Worm (Caenorhabditis elegans) whole organism, L3 larva: ENCODE measurements around the gene T16G12.12.
A peak's percentile ranks its signal among the peaks of the same experiment; 100 is the strongest.

Source experiments
- ZK546.5 ChIP-seq: sonication (generic microtip); optimal IDR thresholded peaks from 2 replicates; lab custom pipeline; 2017; ENCODE audit warnings: missing biosample characterization, missing genetic modification characterization
- aly-2 ChIP-seq: fragments of 150-350 bp; optimal IDR thresholded peaks from 2 replicates; lab custom pipeline; 2014; ENCODE audit warnings: missing biosample characterization, missing genetic modification characterization
- ama-1 ChIP-seq: fragments of 150-350 bp; optimal IDR thresholded peaks from 2 replicates; lab custom pipeline; 2018
- ceh-16 ChIP-seq: sonication (generic microtip); optimal IDR thresholded peaks from 2 replicates; lab custom pipeline; 2017; ENCODE audit warnings: missing biosample characterization, missing genetic modification characterization
- ceh-28 ChIP-seq: fragments of 150-350 bp; optimal IDR thresholded peaks from 2 replicates; lab custom pipeline; 2014; ENCODE audit warnings: missing biosample characterization, missing genetic modification reagents, missing genetic modification characterization
- ceh-82 ChIP-seq: fragments of 150-350 bp; optimal IDR thresholded peaks from 2 replicates; lab custom pipeline; 2014; ENCODE audit warnings: missing biosample characterization, missing genetic modification characterization
- daf-12 ChIP-seq: fragments of 150-350 bp; optimal IDR thresholded peaks from 2 replicates; lab custom pipeline; 2014; ENCODE audit warnings: missing biosample characterization, missing genetic modification reagents, missing genetic modification characterization
- egl-5 ChIP-seq: fragments of 150-350 bp; optimal IDR thresholded peaks from 2 replicates; lab custom pipeline; 2017; ENCODE audit warnings: missing biosample characterization, missing genetic modification reagents, missing genetic modification characterization, inconsistent platforms
- elt-1 ChIP-seq: fragments of 150-350 bp; optimal IDR thresholded peaks from 2 replicates; lab custom pipeline; 2014; ENCODE audit warnings: missing biosample characterization, missing genetic modification characterization
- elt-2 ChIP-seq: sonication (generic microtip); optimal IDR thresholded peaks from 2 replicates; lab custom pipeline; 2016; ENCODE audit warnings: missing genetic modification reagents, mild to moderate bottlenecking, missing genetic modification characterization, missing compliant biosample characterization
- elt-3 ChIP-seq, 3 experiments: fragments of 150-350 bp in 1 of 3; sonication (generic microtip) in 2 of 3; optimal IDR thresholded peaks; 2 replicates in 2 of 3; 4 replicates in 1 of 3; lab custom pipeline; 2014 to 2017; ENCODE audit warnings: missing biosample characterization in 3 of 3, missing genetic modification characterization in 3 of 3
- eor-1 ChIP-seq, 2 experiments: fragments of 150-350 bp; optimal IDR thresholded peaks; 2 replicates each; lab custom pipeline; 2014 to 2018; ENCODE audit warnings: missing biosample characterization in 2 of 2, missing genetic modification characterization in 2 of 2
- fkh-10 ChIP-seq: sonication (generic microtip); optimal IDR thresholded peaks from 2 replicates; lab custom pipeline; 2017; ENCODE audit warnings: missing biosample characterization, missing genetic modification reagents, missing genetic modification characterization
- fkh-2 ChIP-seq: fragments of 150-350 bp; optimal IDR thresholded peaks from 2 replicates; lab custom pipeline; 2014; ENCODE audit warnings: missing biosample characterization, missing genetic modification reagents, missing genetic modification characterization
- hmg-11 ChIP-seq: sonication (generic microtip); optimal IDR thresholded peaks from 2 replicates; lab custom pipeline; 2016; ENCODE audit warnings: missing genetic modification characterization, missing compliant biosample characterization
- jun-1 ChIP-seq: fragments of 150-350 bp; optimal IDR thresholded peaks from 2 replicates; lab custom pipeline; 2014; ENCODE audit warnings: missing biosample characterization, missing genetic modification reagents, missing genetic modification characterization
- lin-15B ChIP-seq: fragments of 150-350 bp; optimal IDR thresholded peaks from 2 replicates; lab custom pipeline; 2014; ENCODE audit warnings: missing biosample characterization, missing genetic modification characterization
- lin-39 ChIP-seq: fragments of 150-350 bp; optimal IDR thresholded peaks from 2 replicates; lab custom pipeline; 2018; ENCODE audit warnings: missing biosample characterization, missing genetic modification reagents, missing genetic modification characterization
- lsy-12 ChIP-seq: sonication (generic microtip); optimal IDR thresholded peaks from 2 replicates; lab custom pipeline; 2016; ENCODE audit warnings: mild to moderate bottlenecking, missing genetic modification characterization, missing compliant biosample characterization
- mdl-1 ChIP-seq: fragments of 150-350 bp; optimal IDR thresholded peaks from 2 replicates; lab custom pipeline; 2014; ENCODE audit warnings: missing biosample characterization, missing genetic modification characterization
- mml-1 ChIP-seq: fragments of 150-350 bp; sonication (generic microtip); optimal IDR thresholded peaks from 3 replicates; lab custom pipeline; 2014; ENCODE audit warnings: missing biosample characterization, missing genetic modification characterization
- nfya-1 ChIP-seq: sonication (generic microtip); optimal IDR thresholded peaks from 2 replicates; lab custom pipeline; 2017; ENCODE audit warnings: missing genetic modification characterization, mild to moderate bottlenecking, missing compliant biosample characterization, antibody characterized with exemption, moderate library complexity; ENCODE audit not compliant: insufficient read depth
- nhr-11 ChIP-seq: fragments of 150-350 bp; optimal IDR thresholded peaks from 2 replicates; lab custom pipeline; 2014; ENCODE audit warnings: missing biosample characterization, missing genetic modification characterization
- nhr-12 ChIP-seq: fragments of 150-350 bp; optimal IDR thresholded peaks from 2 replicates; lab custom pipeline; 2014; ENCODE audit warnings: missing biosample characterization, missing genetic modification characterization
- nhr-23 ChIP-seq: fragments of 150-350 bp; optimal IDR thresholded peaks from 2 replicates; lab custom pipeline; 2014; ENCODE audit warnings: missing biosample characterization, missing genetic modification reagents, missing genetic modification characterization
- nhr-237 ChIP-seq: fragments of 150-350 bp; optimal IDR thresholded peaks from 2 replicates; lab custom pipeline; 2014; ENCODE audit warnings: missing biosample characterization, missing genetic modification characterization
- nhr-25 ChIP-seq: sonication (generic microtip); optimal IDR thresholded peaks from 2 replicates; lab custom pipeline; 2017; ENCODE audit warnings: missing biosample characterization, missing genetic modification characterization
- nhr-28 ChIP-seq: fragments of 150-350 bp; optimal IDR thresholded peaks from 2 replicates; lab custom pipeline; 2014; ENCODE audit warnings: missing biosample characterization, missing genetic modification characterization
- nhr-43 ChIP-seq: sonication (generic microtip); optimal IDR thresholded peaks from 2 replicates; lab custom pipeline; 2016; ENCODE audit warnings: mild to moderate bottlenecking, missing genetic modification characterization, missing compliant biosample characterization; ENCODE audit not compliant: poor library complexity, severe bottlenecking
- nhr-67 ChIP-seq: fragments of 150-350 bp; optimal IDR thresholded peaks from 2 replicates; lab custom pipeline; 2014; ENCODE audit warnings: missing biosample characterization, missing genetic modification characterization
- nhr-76 ChIP-seq: fragments of 150-350 bp; sonication (generic microtip); optimal IDR thresholded peaks from 5 replicates; lab custom pipeline; 2014; ENCODE audit warnings: missing biosample characterization, missing genetic modification characterization
- pha-4 ChIP-seq: fragments of 150-350 bp; optimal IDR thresholded peaks from 2 replicates; lab custom pipeline; 2014; ENCODE audit warnings: missing biosample characterization, missing genetic modification reagents, missing genetic modification characterization
- skn-1 ChIP-seq: fragments of 150-350 bp; optimal IDR thresholded peaks from 2 replicates; lab custom pipeline; 2014; ENCODE audit warnings: missing biosample characterization, missing genetic modification characterization
- snpc-4 ChIP-seq: fragments of 150-350 bp; optimal IDR thresholded peaks from 2 replicates; lab custom pipeline; 2014; ENCODE audit warnings: missing biosample characterization, missing genetic modification characterization
- tbx-2 ChIP-seq: sonication (generic microtip); optimal IDR thresholded peaks from 2 replicates; lab custom pipeline; 2016; ENCODE audit warnings: mild to moderate bottlenecking, missing genetic modification characterization, missing compliant biosample characterization
- unc-39 ChIP-seq: sonication (generic microtip); optimal IDR thresholded peaks from 4 replicates; lab custom pipeline; 2017; ENCODE audit warnings: missing biosample characterization, missing genetic modification characterization
- unc-62 ChIP-seq: fragments of 150-350 bp; sonication (generic microtip); optimal IDR thresholded peaks from 4 replicates; lab custom pipeline; 2014; ENCODE audit warnings: missing biosample characterization, missing genetic modification reagents, missing genetic modification characterization
- zag-1 ChIP-seq: fragments of 150-350 bp; optimal IDR thresholded peaks from 2 replicates; lab custom pipeline; 2014; ENCODE audit warnings: missing biosample characterization, missing genetic modification characterization
- ztf-11 ChIP-seq: fragments of 150-350 bp; optimal IDR thresholded peaks from 2 replicates; lab custom pipeline; 2014; ENCODE audit warnings: missing biosample characterization, missing genetic modification characterization
- ztf-4 ChIP-seq: fragments of 150-350 bp; optimal IDR thresholded peaks from 2 replicates; lab custom pipeline; 2014; ENCODE audit warnings: missing biosample characterization, missing genetic modification characterization

The T16G12.12 gene

ce11 chrIII:10093093-10093492 is 39.7 kb downstream of the T16G12.12 start:
- TF ChIP-seq nhr-67 (tag; lab: Kevin White, UChicago) (no peak), mml-1 (no peak), nfya-1 (tag; lab: Kevin White, UChicago) (peak; percentile 22), pha-4 (tag; lab: Kevin White, UChicago) (peak; percentile 43), snpc-4 (no peak), daf-12 (no peak), nhr-28 (tag; lab: Kevin White, UChicago) (no peak), nhr-25 (tag; lab: Kevin White, UChicago) (no peak), nhr-11 (tag; lab: Kevin White, UChicago) (no peak), lin-15B (tag; lab: Kevin White, UChicago) (peak; percentile 12), aly-2 (tag; lab: Kevin White, UChicago) (no peak), lsy-12 (peak; percentile 30), egl-5 (tag; lab: Kevin White, UChicago) (no peak), unc-62 (GFP tag; lab: Kevin White, UChicago) (no peak), zag-1 (tag; lab: Kevin White, UChicago) (no peak), elt-2 (tag; lab: Kevin White, UChicago) (no peak), ZK546.5 (tag; lab: Kevin White, UChicago) (no peak), nhr-237 (tag; lab: Kevin White, UChicago) (no peak), nhr-43 (tag; lab: Kevin White, UChicago) (no peak)

- peak; percentile 11 for TF ChIP-seq tbx-2
- TF ChIP-seq nhr-25 (tag; lab: Kevin White, UChicago), result peak; percentile 86
- TF ChIP-seq nfya-1 (tag; lab: Kevin White, UChicago), result peak; percentile 93
- no peak for TF ChIP-seq ama-1 (lab: Kevin White, UChicago)
- peak; percentile 63 for TF ChIP-seq nhr-43 (tag; lab: Kevin White, UChicago)
- TF ChIP-seq ceh-28 (tag; lab: Kevin White, UChicago), result no peak
- peak; percentile 50 for TF ChIP-seq lin-39 (tag; lab: Kevin White, UChicago)
- no peak for TF ChIP-seq nhr-11 (tag; lab: Kevin White, UChicago)
- peak; percentile 6 for TF ChIP-seq egl-5 (tag; lab: Kevin White, UChicago)
- peak; percentile 55 for TF ChIP-seq nhr-23 (tag; lab: Kevin White, UChicago)
- TF ChIP-seq lin-15B (tag; lab: Kevin White, UChicago), result peak; percentile 51
- peak; percentile 52 for TF ChIP-seq lsy-12
- no peak for TF ChIP-seq ztf-4 (tag; lab: Kevin White, UChicago)
- TF ChIP-seq daf-12, result no peak
- TF ChIP-seq, all 47 proteins: peak for 9
Observed at ce11 chrIII:10094538-10094937, 41.1 kb downstream of the T16G12.12 start.

- TF ChIP-seq nfya-1 (tag; lab: Kevin White, UChicago), result peak; percentile 34
- no peak for TF ChIP-seq nhr-67 (tag; lab: Kevin White, UChicago)
- TF ChIP-seq eor-1 (tag; optimal IDR thresholded peaks at IDR 0.05; lab: Kevin White, UChicago), result no peak
- no peak for TF ChIP-seq ceh-16 (tag; lab: Kevin White, UChicago)
- TF ChIP-seq ama-1 (lab: Kevin White, UChicago), result peak; percentile 52
- TF ChIP-seq fkh-2 (tag; lab: Kevin White, UChicago), result no peak
- no peak for TF ChIP-seq nhr-11 (tag; lab: Kevin White, UChicago)
- no peak for TF ChIP-seq nhr-237 (tag; lab: Kevin White, UChicago)
- TF ChIP-seq pha-4 (tag; lab: Kevin White, UChicago), result peak; percentile 47
- no peak for TF ChIP-seq egl-5 (tag; lab: Kevin White, UChicago)
- no peak for TF ChIP-seq skn-1 (tag; lab: Kevin White, UChicago)
- peak; percentile 33 for TF ChIP-seq elt-2 (tag; lab: Kevin White, UChicago)
- no peak for TF ChIP-seq ceh-28 (tag; lab: Kevin White, UChicago)
- no peak for TF ChIP-seq ceh-82 (tag; lab: Kevin White, UChicago)
Observed at ce11 chrIII:10095377-10095776, 42.0 kb downstream of the T16G12.12 start.

ce11 chrIII:10096525-10096972 is 43.1 kb downstream of the T16G12.12 start:
- TF ChIP-seq nhr-76, result no peak
- peak; percentile 99 for TF ChIP-seq hmg-11 (tag; lab: Kevin White, UChicago)
- TF ChIP-seq nhr-12 (tag; lab: Kevin White, UChicago), result no peak
- TF ChIP-seq lsy-12, result peak; percentile 76
- no peak for TF ChIP-seq unc-39 (tag; lab: Kevin White, UChicago)
- TF ChIP-seq mdl-1 (tag; lab: Kevin White, UChicago), result peak; percentile 96
- TF ChIP-seq jun-1 (tag; lab: Kevin White, UChicago), result peak; percentile 90
- no peak for TF ChIP-seq ztf-11 (tag; lab: Kevin White, UChicago)
- TF ChIP-seq nhr-43 (tag; lab: Kevin White, UChicago), result peak; percentile 77
- peak; percentile 52 for TF ChIP-seq snpc-4
- TF ChIP-seq elt-2 (tag; lab: Kevin White, UChicago), result peak; percentile 78
- TF ChIP-seq daf-12, result no peak
- peak; percentile 16 for TF ChIP-seq nhr-11 (tag; lab: Kevin White, UChicago)
- peak; percentile 54 for TF ChIP-seq elt-1
- no peak for TF ChIP-seq elt-3 (tag; optimal IDR thresholded peaks at IDR 0.05; lab: Kevin White, UChicago)
- TF ChIP-seq pha-4 (tag; lab: Kevin White, UChicago), result peak; percentile 96
- TF ChIP-seq nhr-28 (tag; lab: Kevin White, UChicago), result no peak
- peak; percentile 66 for TF ChIP-seq zag-1 (tag; lab: Kevin White, UChicago)
- peak; percentile 99 for TF ChIP-seq nfya-1 (tag; lab: Kevin White, UChicago)
- no peak for TF ChIP-seq ceh-16 (tag; lab: Kevin White, UChicago)
- no peak for TF ChIP-seq eor-1 (tag; optimal IDR thresholded peaks at IDR 0.05; lab: Kevin White, UChicago)
- no peak for TF ChIP-seq nhr-237 (tag; lab: Kevin White, UChicago)
- no peak for TF ChIP-seq fkh-10
- peak; percentile 85 for TF ChIP-seq ceh-82 (tag; lab: Kevin White, UChicago)
- TF ChIP-seq mml-1, result no peak
- no peak for TF ChIP-seq nhr-67 (tag; lab: Kevin White, UChicago)
- peak; percentile 83 for TF ChIP-seq lin-39 (tag; lab: Kevin White, UChicago)
- no peak for TF ChIP-seq ztf-4 (tag; lab: Kevin White, UChicago)
- TF ChIP-seq tbx-2, result peak; percentile 67
- TF ChIP-seq ceh-28 (tag; lab: Kevin White, UChicago), result peak; percentile 95
- TF ChIP-seq unc-62 (GFP tag; lab: Kevin White, UChicago), result peak; percentile 96
